Fruit fly (Drosophila melanogaster) whole organism, embryonic: ENCODE data around the gene CG7987.
A peak's percentile ranks its signal among the peaks of the same experiment; 100 is the strongest.

Source experiments
- ATbp ChIP-seq: fragments of 200-800 bp; sonication (Bioruptor generic); optimal IDR thresholded peaks from 2 replicates; lab custom pipeline; 2017; ENCODE audit warnings: missing biosample characterization, mild to moderate bottlenecking, missing genetic modification characterization, missing genetic modification reagents
- Adf1 ChIP-seq: fragments of 200-800 bp; sonication (Bioruptor generic); IDR thresholded peaks from 2 replicates; pipeline ENCODE4 v1.3.6; 2022; ENCODE audit warnings: missing biosample characterization, missing genetic modification characterization
- CG1024 ChIP-seq: fragments of 200-800 bp; sonication (Bioruptor generic); IDR thresholded peaks from 2 replicates; pipeline ENCODE4 v1.3.6; 2022; ENCODE audit warnings: missing biosample characterization, missing genetic modification characterization
- CG10366 ChIP-seq: fragments of 200-800 bp; sonication (Bioruptor generic); IDR thresholded peaks from 2 replicates; pipeline ENCODE4 v1.3.6; 2022; ENCODE audit warnings: missing biosample characterization, missing genetic modification characterization
- CG10979 ChIP-seq: fragments of 200-800 bp; sonication (Bioruptor generic); optimal IDR thresholded peaks from 2 replicates; lab custom pipeline; 2018; ENCODE audit warnings: missing biosample characterization, mild to moderate bottlenecking, missing genetic modification characterization, moderate library complexity
- CG11695 ChIP-seq: fragments of 200-800 bp; sonication (Bioruptor generic); IDR thresholded peaks from 3 replicates; pipeline ENCODE4 v1.3.6; 2022; ENCODE audit warnings: missing biosample characterization, missing genetic modification characterization
- CG12071 ChIP-seq: fragments of 200-800 bp; sonication (Bioruptor generic); optimal IDR thresholded peaks from 3 replicates; lab custom pipeline; 2018; ENCODE audit warnings: missing biosample characterization, mild to moderate bottlenecking, missing genetic modification characterization
- CG12769 ChIP-seq: fragments of 200-800 bp; sonication (Bioruptor generic); optimal IDR thresholded peaks from 2 replicates; lab custom pipeline; 2019; ENCODE audit warnings: missing biosample characterization, mild to moderate bottlenecking, missing genetic modification characterization, moderate library complexity
- CG13775 ChIP-seq: fragments of 200-800 bp; sonication (Bioruptor generic); optimal IDR thresholded peaks from 3 replicates; lab custom pipeline; 2017; ENCODE audit warnings: missing biosample characterization, mild to moderate bottlenecking, missing genetic modification characterization
- CG14710 ChIP-seq: fragments of 200-800 bp; sonication (Bioruptor generic); optimal IDR thresholded peaks from 3 replicates; lab custom pipeline; 2019; ENCODE audit warnings: missing biosample characterization, mild to moderate bottlenecking, missing genetic modification characterization, moderate library complexity
- CG15269 ChIP-seq: fragments of 200-800 bp; sonication (Bioruptor generic); optimal IDR thresholded peaks from 2 replicates; lab custom pipeline; 2018; ENCODE audit warnings: missing biosample characterization, mild to moderate bottlenecking, missing genetic modification characterization, moderate library complexity
- CG15696 ChIP-seq: fragments of 200-800 bp; sonication (Bioruptor generic); optimal IDR thresholded peaks from 2 replicates; lab custom pipeline; 2019; ENCODE audit warnings: missing biosample characterization, mild to moderate bottlenecking, missing genetic modification characterization, moderate library complexity
- CG1603 ChIP-seq: fragments of 200-800 bp; sonication (Bioruptor generic); optimal IDR thresholded peaks from 2 replicates; lab custom pipeline; 2019; ENCODE audit warnings: missing biosample characterization, mild to moderate bottlenecking, missing genetic modification characterization, moderate library complexity
- CG16815 ChIP-seq: fragments of 200-800 bp; sonication (Bioruptor generic); optimal IDR thresholded peaks from 3 replicates; lab custom pipeline; 2017; ENCODE audit warnings: missing biosample characterization, mild to moderate bottlenecking, missing genetic modification characterization
- CG17186 ChIP-seq: fragments of 200-800 bp; sonication (Bioruptor generic); optimal IDR thresholded peaks from 3 replicates; lab custom pipeline; 2017; ENCODE audit warnings: missing biosample characterization, missing genetic modification reagents, missing genetic modification characterization
- CG2199 ChIP-seq: fragments of 200-800 bp; sonication (Bioruptor generic); IDR thresholded peaks from 3 replicates; pipeline ENCODE4 v1.3.6; 2022; ENCODE audit warnings: missing biosample characterization, missing genetic modification characterization
- CG32767 ChIP-seq: fragments of 200-800 bp; sonication (Bioruptor generic); IDR thresholded peaks from 2 replicates; pipeline ENCODE4 v1.3.6; 2022; ENCODE audit warnings: missing biosample characterization, missing genetic modification characterization
- CG32772 ChIP-seq: fragments of 200-800 bp; sonication (Bioruptor generic); IDR thresholded peaks from 2 replicates; pipeline ENCODE4 v1.3.6; 2022; ENCODE audit warnings: missing biosample characterization, missing genetic modification characterization
- CG3726 ChIP-seq: fragments of 200-800 bp; sonication (Bioruptor generic); IDR thresholded peaks from 3 replicates; pipeline ENCODE4, ENCODE4 v1.3.6; 2022; ENCODE audit warnings: missing biosample characterization, missing genetic modification characterization
- CG3838 ChIP-seq: fragments of 200-800 bp; sonication (Bioruptor generic); optimal IDR thresholded peaks from 3 replicates; lab custom pipeline; 2016; ENCODE audit warnings: missing biosample characterization, missing genetic modification characterization
- CG43689 ChIP-seq: fragments of 200-800 bp; sonication (Bioruptor generic); IDR thresholded peaks from 2 replicates; pipeline ENCODE4 v1.3.6; 2022; ENCODE audit warnings: missing biosample characterization, missing genetic modification characterization
- CG4424 ChIP-seq: fragments of 200-800 bp; sonication (Bioruptor generic); optimal IDR thresholded peaks from 3 replicates; lab custom pipeline; 2016; ENCODE audit warnings: missing biosample characterization, missing genetic modification characterization
- CG4730 ChIP-seq: fragments of 200-800 bp; sonication (Bioruptor generic); IDR thresholded peaks from 2 replicates; pipeline ENCODE4 v1.3.6; 2022; ENCODE audit warnings: missing biosample characterization, missing genetic modification characterization
- CG5953 ChIP-seq: fragments of 200-800 bp; sonication (Bioruptor generic); IDR thresholded peaks from 2 replicates; pipeline ENCODE4 v1.3.6; 2022; ENCODE audit warnings: missing biosample characterization, missing genetic modification characterization
- CG6254 ChIP-seq: fragments of 200-800 bp; sonication (Bioruptor generic); optimal IDR thresholded peaks from 3 replicates; lab custom pipeline; 2017; ENCODE audit warnings: mild to moderate bottlenecking, missing biosample characterization, missing genetic modification reagents, missing genetic modification characterization
- CG7745 ChIP-seq: fragments of 200-800 bp; sonication (Bioruptor generic); optimal IDR thresholded peaks from 2 replicates; lab custom pipeline; 2018; ENCODE audit warnings: missing biosample characterization, mild to moderate bottlenecking, missing genetic modification characterization, moderate library complexity
- CG7928 ChIP-seq: fragments of 200-800 bp; sonication (Bioruptor generic); optimal IDR thresholded peaks from 2 replicates; lab custom pipeline; 2017; ENCODE audit warnings: missing biosample characterization, mild to moderate bottlenecking, missing genetic modification characterization
- CG9727 ChIP-seq: fragments of 200-800 bp; sonication (Bioruptor generic); optimal IDR thresholded peaks from 3 replicates; lab custom pipeline; 2017; ENCODE audit warnings: missing biosample characterization, mild to moderate bottlenecking, missing genetic modification characterization
- CG9817 ChIP-seq: fragments of 200-800 bp; sonication (Bioruptor generic); optimal IDR thresholded peaks from 2 replicates; lab custom pipeline; 2018; ENCODE audit warnings: missing biosample characterization, mild to moderate bottlenecking, missing genetic modification characterization, moderate library complexity
- CG9932 ChIP-seq: fragments of 200-800 bp; sonication (Bioruptor generic); IDR thresholded peaks from 2 replicates; pipeline ENCODE4 v1.3.6; 2022; ENCODE audit warnings: missing biosample characterization, missing genetic modification characterization
- Fer2 ChIP-seq: fragments of 200-800 bp; sonication (Bioruptor generic); optimal IDR thresholded peaks from 2 replicates; lab custom pipeline; 2018; ENCODE audit warnings: missing biosample characterization, mild to moderate bottlenecking, missing genetic modification characterization, moderate library complexity
- H15 ChIP-seq: fragments of 200-800 bp; sonication (Bioruptor generic); IDR thresholded peaks from 3 replicates; pipeline ENCODE4 v1.3.6; 2022; ENCODE audit warnings: missing biosample characterization, missing genetic modification characterization
- Jarid2 ChIP-seq: fragments of 200-800 bp; sonication (Bioruptor generic); optimal IDR thresholded peaks from 3 replicates; lab custom pipeline; 2017; ENCODE audit warnings: mild to moderate bottlenecking, missing biosample characterization, missing genetic modification reagents, missing genetic modification characterization
- NFAT ChIP-seq: fragments of 200-800 bp; sonication (Bioruptor generic); IDR thresholded peaks from 2 replicates; pipeline ENCODE4 v1.3.6; 2022; ENCODE audit warnings: missing biosample characterization, missing genetic modification characterization
- Side ChIP-seq: fragments of 200-800 bp; sonication (Bioruptor generic); optimal IDR thresholded peaks from 2 replicates; lab custom pipeline; 2016; ENCODE audit warnings: missing biosample characterization, missing genetic modification characterization
- Sox100B ChIP-seq: fragments of 200-800 bp; sonication (Bioruptor generic); optimal IDR thresholded peaks from 3 replicates; lab custom pipeline; 2018; ENCODE audit warnings: missing biosample characterization, mild to moderate bottlenecking, missing genetic modification characterization
- Ssrp ChIP-seq: fragments of 200-800 bp; sonication (Bioruptor generic); optimal IDR thresholded peaks from 2 replicates; lab custom pipeline; 2018; ENCODE audit warnings: missing biosample characterization, mild to moderate bottlenecking, missing genetic modification characterization, moderate library complexity
- Xrp1 ChIP-seq: fragments of 200-800 bp; sonication (Bioruptor generic); IDR thresholded peaks from 2 replicates; pipeline ENCODE4 v1.3.6; 2022; ENCODE audit warnings: missing biosample characterization, missing genetic modification characterization
- ara ChIP-seq: fragments of 200-800 bp; sonication (Bioruptor generic); IDR thresholded peaks from 2 replicates; pipeline ENCODE4 v1.3.6; 2022; ENCODE audit warnings: missing biosample characterization, missing genetic modification characterization
- dati ChIP-seq: fragments of 200-800 bp; sonication (Bioruptor generic); IDR thresholded peaks from 2 replicates; pipeline ENCODE4 v1.3.6; 2022; ENCODE audit warnings: missing biosample characterization, missing genetic modification characterization
- dmrt11E ChIP-seq: fragments of 200-800 bp; sonication (Bioruptor generic); optimal IDR thresholded peaks from 3 replicates; lab custom pipeline; 2018; ENCODE audit warnings: missing biosample characterization, mild to moderate bottlenecking, missing genetic modification characterization, moderate library complexity
- dmrt99B ChIP-seq: fragments of 200-800 bp; sonication (Bioruptor generic); optimal IDR thresholded peaks from 2 replicates; lab custom pipeline; 2018; ENCODE audit warnings: missing biosample characterization, mild to moderate bottlenecking, missing genetic modification characterization, moderate library complexity
- fd64A ChIP-seq: fragments of 200-800 bp; sonication (Bioruptor generic); optimal IDR thresholded peaks from 3 replicates; lab custom pipeline; 2018; ENCODE audit warnings: missing biosample characterization, mild to moderate bottlenecking, missing genetic modification characterization
- ftz-f1 ChIP-seq: fragments of 200-800 bp; sonication (Bioruptor generic); optimal IDR thresholded peaks from 2 replicates; lab custom pipeline; 2016; ENCODE audit warnings: missing biosample characterization, missing genetic modification characterization
- gce ChIP-seq: fragments of 200-800 bp; sonication (Bioruptor generic); IDR thresholded peaks from 3 replicates; pipeline ENCODE4 v1.3.6; 2022; ENCODE audit warnings: missing biosample characterization, missing genetic modification characterization
- gem ChIP-seq: fragments of 200-800 bp; sonication (Bioruptor generic); optimal IDR thresholded peaks from 2 replicates; lab custom pipeline; 2019; ENCODE audit warnings: missing biosample characterization, mild to moderate bottlenecking, missing genetic modification characterization, moderate library complexity
- gt ChIP-seq: fragments of 200-800 bp; sonication (Bioruptor generic); IDR thresholded peaks from 2 replicates; pipeline ENCODE4 v1.3.6; 2022; ENCODE audit warnings: missing biosample characterization, missing genetic modification characterization
- ham ChIP-seq: fragments of 200-800 bp; sonication (Bioruptor generic); IDR thresholded peaks from 2 replicates; pipeline ENCODE4 v1.3.6; 2022; ENCODE audit warnings: missing biosample characterization, missing genetic modification characterization
- lbe ChIP-seq: fragments of 200-800 bp; sonication (Bioruptor generic); optimal IDR thresholded peaks from 2 replicates; lab custom pipeline; 2016; ENCODE audit warnings: missing biosample characterization, mild to moderate bottlenecking, missing genetic modification characterization
- lola ChIP-seq, 3 experiments: fragments of >200 bp in 2 of 3; fragments of 200-800 bp in 1 of 3; sonication (Bioruptor generic) in 1 of 3; optimal IDR thresholded peaks; 2 replicates each; lab custom pipeline; 2017 to 2019; ENCODE audit warnings: missing biosample characterization in 3 of 3, missing genetic modification characterization in 3 of 3, mild to moderate bottlenecking in 1 of 3, moderate library complexity in 1 of 3
- row ChIP-seq: fragments of 200-800 bp; sonication (Bioruptor generic); IDR thresholded peaks from 3 replicates; pipeline ENCODE4 v1.3.6; 2022; ENCODE audit warnings: missing biosample characterization, missing genetic modification characterization
- sens ChIP-seq: fragments of 200-800 bp; sonication (Bioruptor generic); peaks from one replicate; lab custom pipeline; 2016; ENCODE audit warnings: missing biosample characterization, missing genetic modification characterization

The CG7987 gene

DNA sequence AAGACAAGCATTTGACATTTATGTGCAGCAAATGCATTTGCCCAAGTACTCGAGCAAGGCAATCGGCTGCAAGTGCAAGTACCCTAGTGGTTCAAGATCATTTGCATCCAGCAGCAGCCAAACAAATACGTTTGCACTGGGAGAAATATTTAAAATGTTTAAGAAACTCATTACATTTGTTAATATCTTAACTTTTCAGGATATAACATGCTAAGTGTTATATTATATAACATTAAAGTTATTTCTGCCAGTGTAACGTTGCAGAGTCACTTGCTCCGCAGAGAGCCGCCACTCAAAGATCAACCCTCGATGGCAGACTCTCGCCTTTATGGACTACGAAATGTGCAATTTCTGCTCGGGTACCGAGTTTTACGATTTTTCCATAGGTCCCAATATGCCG, 13.8 kb upstream of the CG7987 start (continued):
- TF ChIP-seq CG4424 (no peak), CG4730 (GFP tag; lab: Robert Waterston, UW) (no peak), H15 (no peak), CG1024 (GFP tag; lab: Robert Waterston, UW) (no peak), Ssrp (no peak), CG12071 (GFP tag; lab: Kevin White, UChicago) (no peak), dmrt11E (tag; lab: Kevin White, UChicago) (peak; percentile 74), CG32772 (GFP tag; lab: Robert Waterston, UW) (no peak), CG7928 (no peak), ham (GFP tag; lab: Robert Waterston, UW) (no peak), gem (tag; lab: Kevin White, UChicago) (peak; percentile 40), CG16815 (peak; percentile 22), dati (GFP tag; lab: Robert Waterston, UW) (no peak), ara (GFP tag; lab: Robert Waterston, UW) (0 out of 2 replicates have a peak, but pooled peaks have one; percentile 28), CG5953 (no peak), Adf1 (GFP tag; lab: Robert Waterston, UW) (no peak), gt (GFP tag; lab: Robert Waterston, UW) (0 out of 2 replicates have a peak, but pooled peaks have one; percentile 20), dmrt99B (tag; lab: Kevin White, UChicago) (no peak), CG15696 (tag; lab: Kevin White, UChicago) (peak; percentile 75), Xrp1 (GFP tag; lab: Robert Waterston, UW) (peak; percentile 75), ftz-f1 (GFP tag; lab: Kevin White, UChicago) (no peak), Fer2 (no peak), CG9727 (peak; percentile 65), CG32767 (GFP tag; lab: Robert Waterston, UW) (no peak), CG9932 (no peak), CG9817 (tag; lab: Kevin White, UChicago) (no peak), CG3726 (GFP tag; lab: Robert Waterston, UW) (no peak), CG13775 (GFP tag; lab: Kevin White, UChicago) (peak; percentile 5), lola (GFP tag; optimal IDR thresholded peaks at IDR 0.05; lab: Kevin White, UChicago) (peak in 1 of 3 experiments; percentile 39), fd64A (GFP tag; lab: Kevin White, UChicago) (no peak), Jarid2 (GFP tag; lab: Kevin White, UChicago) (no peak), lbe (GFP tag; lab: Kevin White, UChicago) (no peak), CG15269 (tag; lab: Kevin White, UChicago) (no peak), CG2199 (0 out of 3 replicates have a peak, but pooled peaks have one; percentile 7), CG3838 (GFP tag; lab: Kevin White, UChicago) (no peak), CG12769 (tag; lab: Kevin White, UChicago) (no peak), CG11695 (GFP tag; lab: Robert Waterston, UW) (no peak), CG6254 (GFP tag; lab: Kevin White, UChicago) (no peak), CG7745 (no peak), Side (GFP tag; lab: Kevin White, UChicago) (no peak), NFAT (GFP tag; lab: Robert Waterston, UW) (no peak), gce (GFP tag; lab: Robert Waterston, UW) (no peak), row (GFP tag; lab: Robert Waterston, UW) (peak; percentile 55), ATbp (GFP tag; lab: Kevin White, UChicago) (no peak), CG14710 (tag; lab: Kevin White, UChicago) (peak; percentile 33), CG17186 (GFP tag; lab: Kevin White, UChicago) (no peak), sens (GFP tag; lab: Kevin White, UChicago) (peak; percentile 90), CG10366 (GFP tag; lab: Robert Waterston, UW) (no peak), Sox100B (GFP tag; lab: Kevin White, UChicago) (no peak), CG10979 (tag; lab: Kevin White, UChicago) (peak; percentile 61), CG1603 (tag; lab: Kevin White, UChicago) (peak; percentile 51), CG43689 (GFP tag; lab: Robert Waterston, UW) (no peak)
